Fruit fly (Drosophila melanogaster): ENCODE measurements around the gene CG5565.

DNA sequence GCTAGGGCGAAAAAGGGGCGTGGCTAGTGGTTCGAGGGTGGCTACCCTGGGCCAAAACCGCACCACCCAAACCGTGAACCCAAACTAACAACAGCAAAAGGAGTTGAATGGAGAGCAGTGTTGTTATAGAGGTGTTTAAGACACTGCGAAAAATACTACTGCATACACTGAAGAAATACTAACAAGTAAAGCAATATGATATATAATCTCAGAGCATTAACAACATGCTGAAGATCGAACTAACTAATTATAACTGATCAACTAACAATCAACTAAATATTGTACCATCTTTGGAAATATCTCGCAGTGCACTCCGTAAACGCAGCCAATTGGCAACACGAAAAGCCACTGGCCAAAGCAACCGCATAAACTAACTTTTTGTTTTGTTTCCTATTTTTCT lies 37.9 kb upstream of the CG5565 start:
- TF ChIP-seq br (GFP tag; optimal IDR thresholded peaks at IDR 0.05), result no peak
- TF ChIP-seq pan (optimal IDR thresholded peaks at IDR 0.05), result no peak
- no peak for TF ChIP-seq tai (GFP tag; optimal IDR thresholded peaks at IDR 0.05)
- no peak for TF ChIP-seq Myc (optimal IDR thresholded peaks at IDR 0.05)
- no peak for TF ChIP-seq dsf (GFP tag; optimal IDR thresholded peaks at IDR 0.05; ENCODE audit: borderline replicate concordance)
- TF ChIP-seq Hr78 (GFP tag; optimal IDR thresholded peaks at IDR 0.05), result no peak
- TF ChIP-seq Dfd (GFP tag; optimal IDR thresholded peaks at IDR 0.05), result no peak
